Worm (Caenorhabditis elegans) whole organism, early embryonic: ENCODE data around the gene R05H5.7.
A peak's percentile ranks its signal among the peaks of the same experiment; 100 is the strongest.

Experiments used
- B0310.2 ChIP-seq: sonication (generic microtip); optimal IDR thresholded peaks from 2 replicates; lab custom pipeline; 2016; ENCODE audit warnings: mild to moderate bottlenecking, missing genetic modification characterization, missing compliant biosample characterization
- aly-1 ChIP-seq: sonication (generic microtip); optimal IDR thresholded peaks from 2 replicates; lab custom pipeline; 2016; ENCODE audit warnings: missing genetic modification characterization, missing compliant biosample characterization
- ama-1 ChIP-seq: fragments of 150-350 bp; optimal IDR thresholded peaks from 2 replicates; lab custom pipeline; 2014
- ceh-13 ChIP-seq: fragments of 200-800 bp; sonication (Bioruptor generic); optimal IDR thresholded peaks from 2 replicates; lab custom pipeline; 2018; ENCODE audit warnings: mild to moderate bottlenecking, missing genetic modification characterization, missing compliant biosample characterization
- ets-7 ChIP-seq: sonication (generic microtip); optimal IDR thresholded peaks from 2 replicates; lab custom pipeline; 2016; ENCODE audit warnings: missing genotype, missing genetic modification characterization, missing compliant biosample characterization
- flt-1 ChIP-seq: fragments of 200-800 bp; sonication (Bioruptor generic); IDR thresholded peaks from 2 replicates; pipeline ENCODE4 v1.3.6; 2022; ENCODE audit warnings: missing genetic modification characterization, missing compliant biosample characterization
- hmg-4 ChIP-seq: fragments of 200-800 bp; sonication (Bioruptor generic); optimal IDR thresholded peaks from 2 replicates; lab custom pipeline; 2018; ENCODE audit warnings: mild to moderate bottlenecking, missing genetic modification characterization, missing compliant biosample characterization
- pes-1 ChIP-seq: fragments of 200-800 bp; sonication (Bioruptor generic); IDR thresholded peaks from 2 replicates; pipeline ENCODE4 v1.3.6; 2022; ENCODE audit warnings: missing genetic modification reagents, missing genetic modification characterization, missing compliant biosample characterization
- scrt-1 ChIP-seq: fragments of 200-800 bp; sonication (Bioruptor generic); IDR thresholded peaks from 2 replicates; pipeline ENCODE4 v1.3.6; 2022; ENCODE audit warnings: missing genetic modification characterization, missing compliant biosample characterization
- tra-4 ChIP-seq: sonication (generic microtip); optimal IDR thresholded peaks from 2 replicates; lab custom pipeline; 2017; ENCODE audit warnings: missing genetic modification characterization, missing compliant biosample characterization

DNA sequence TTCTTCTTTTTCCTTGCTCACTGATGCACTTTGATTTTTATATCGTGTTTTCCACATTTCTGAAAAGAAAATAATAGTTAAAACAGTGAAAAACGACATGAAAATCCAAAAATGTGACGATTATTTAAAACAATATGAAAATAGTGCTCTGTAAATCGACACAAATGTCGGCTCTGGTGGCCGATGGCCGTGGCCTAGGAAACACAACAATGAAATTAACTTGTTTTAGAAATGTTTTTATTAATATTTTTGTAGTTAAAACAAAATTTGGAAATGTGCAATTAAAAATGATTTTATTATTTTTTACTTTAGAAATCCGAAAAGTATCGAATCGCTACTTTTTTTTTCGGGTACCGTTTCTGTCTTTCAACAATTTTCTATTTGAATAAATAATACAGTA, 8.5 kb downstream of the R05H5.7 start, which contains the start of gene arv-1:
- no peak for TF ChIP-seq ets-7
- TF ChIP-seq tra-4, result no peak
- no peak for TF ChIP-seq hmg-4 (GFP tag; lab: Kevin White, UChicago)
- TF ChIP-seq ama-1 (lab: Kevin White, UChicago), result no peak
- no peak for TF ChIP-seq aly-1
- TF ChIP-seq B0310.2, result no peak
- peak; percentile 61; the same call in 1 of the 2 replicates for TF ChIP-seq pes-1 (GFP tag; lab: Robert Waterston, UW)
- no peak for TF ChIP-seq ceh-13 (GFP tag; lab: Kevin White, UChicago)
- no peak for TF ChIP-seq flt-1
- TF ChIP-seq scrt-1, result no peak
